Fruit fly (Drosophila melanogaster): ENCODE data around the gene CG3407.

CG3407 gene

dm6 chr2L:3785402-3785801, 27.8 kb downstream of the CG3407 start:
- no peak for TF ChIP-seq CG9948 (tag; optimal IDR thresholded peaks at IDR 0.05)
- no peak for TF ChIP-seq Pif1B (GFP tag; optimal IDR thresholded peaks at IDR 0.05)
- no peak for TF ChIP-seq CG14655 (GFP tag; optimal IDR thresholded peaks at IDR 0.05)
- no peak for TF ChIP-seq CG32121 (GFP tag; IDR thresholded peaks at IDR 0.05)
- no peak for TF ChIP-seq D1 (tag; optimal IDR thresholded peaks at IDR 0.05)
- no peak for TF ChIP-seq CG15710 (tag; optimal IDR thresholded peaks at IDR 0.05)
- no peak for TF ChIP-seq CG13204 (GFP tag; optimal IDR thresholded peaks at IDR 0.05)

DNA sequence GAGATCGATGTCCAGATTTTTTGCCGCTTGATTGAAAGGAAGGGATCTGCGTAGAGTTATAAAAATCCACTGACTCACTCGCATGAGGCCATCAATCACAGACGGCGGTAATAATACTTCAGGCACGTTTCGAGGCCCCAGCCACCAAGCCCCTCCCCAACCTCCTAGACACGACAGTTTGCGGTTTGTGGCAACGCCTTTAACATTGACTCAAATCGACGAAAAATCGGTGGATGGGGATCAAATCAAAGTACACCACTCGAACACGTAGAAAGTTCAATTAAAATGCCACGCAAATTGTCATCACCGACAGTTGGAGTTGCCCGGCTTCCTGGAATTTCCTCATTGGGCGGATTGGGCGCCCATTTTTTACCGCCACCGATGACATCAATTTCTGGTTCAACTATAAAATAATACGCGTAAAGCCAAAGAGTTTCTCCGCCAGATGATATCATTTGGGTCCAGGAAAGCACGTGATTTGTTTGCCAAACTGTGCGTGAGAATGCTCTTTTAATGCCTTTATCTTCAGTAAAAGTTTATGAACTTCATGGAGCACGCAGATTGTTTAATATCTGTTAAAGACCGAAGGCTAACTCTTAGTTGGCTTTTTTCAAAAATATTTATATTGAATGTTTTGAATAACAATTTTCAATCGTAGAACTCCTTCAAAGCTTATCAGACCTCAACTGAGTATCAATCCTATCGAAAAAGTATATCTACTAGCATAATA, 28.8 kb downstream of the CG3407 start, which contains the start of gene CG31960:
Gene CG31960 (plus strand): TSS at position 680 of the 730 bp plus-strand sequence.
- TF ChIP-seq D1 (tag; optimal IDR thresholded peaks at IDR 0.05) (no peak), CG8159 (tag; optimal IDR thresholded peaks at IDR 0.05) (no peak), CG32121 (GFP tag; IDR thresholded peaks at IDR 0.05) (no peak), gl (tag; optimal IDR thresholded peaks at IDR 0.05) (no peak), EcR (GFP tag; optimal IDR thresholded peaks at IDR 0.05) (no peak), CG10348 (GFP tag; IDR thresholded peaks at IDR 0.05) (no peak), CG8301 (tag; optimal IDR thresholded peaks at IDR 0.05) (no peak), Snoo (tag; optimal IDR thresholded peaks at IDR 0.05) (no peak), Pif1B (GFP tag; optimal IDR thresholded peaks at IDR 0.05) (no peak), CG17806 (tag; optimal IDR thresholded peaks at IDR 0.05) (no peak), Ets98B (GFP tag; IDR thresholded peaks at IDR 0.05) (no peak), CG15710 (tag; optimal IDR thresholded peaks at IDR 0.05) (no peak), CG9948 (tag; optimal IDR thresholded peaks at IDR 0.05) (no peak), Pif1A (GFP tag; optimal IDR thresholded peaks at IDR 0.05) (no peak)

DNA sequence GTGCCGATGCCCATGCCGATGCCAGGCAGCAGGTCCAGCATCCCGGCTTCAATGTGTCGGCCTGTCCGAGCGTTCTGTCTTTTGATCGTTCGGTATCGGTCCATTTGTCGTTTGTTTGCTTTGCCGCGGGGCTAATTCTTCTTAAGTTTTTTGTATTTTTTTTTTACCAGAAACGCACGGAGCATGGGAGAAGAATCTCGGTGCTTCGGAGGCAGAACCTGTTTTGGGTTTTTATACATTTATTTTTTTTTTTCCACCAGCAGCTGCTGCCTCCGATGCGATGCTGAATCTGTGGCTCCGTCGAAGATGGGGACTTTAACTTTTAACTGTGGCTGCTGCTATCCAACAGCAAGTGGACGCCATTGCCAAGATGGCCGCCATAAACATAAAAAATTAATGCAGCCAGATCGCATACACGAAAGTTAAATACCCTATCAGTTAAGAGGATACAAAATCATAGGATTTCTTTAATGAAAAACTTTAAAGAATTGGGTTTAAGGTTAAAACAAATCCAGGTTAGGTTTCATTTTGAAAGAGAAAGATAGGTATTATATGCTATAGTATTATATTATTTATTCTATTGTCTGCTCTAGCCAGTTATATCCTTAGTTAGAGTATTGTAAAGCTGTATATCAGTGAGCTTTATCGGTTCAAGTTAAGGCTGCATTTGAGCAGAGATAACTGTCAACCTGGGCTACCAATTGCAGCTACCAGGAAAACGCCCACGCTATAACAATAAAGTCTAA, 31.9 kb downstream of the CG3407 start:
- TF ChIP-seq CG32121 (GFP tag; IDR thresholded peaks at IDR 0.05) (peak; percentile 52; the same call in 1 of the 2 replicates), CG15710 (tag; optimal IDR thresholded peaks at IDR 0.05) (peak; percentile 82), CG12605 (GFP tag; IDR thresholded peaks at IDR 0.05) (no peak), gl (tag; optimal IDR thresholded peaks at IDR 0.05) (no peak), CG8159 (tag; optimal IDR thresholded peaks at IDR 0.05) (peak; percentile 68), CG9948 (tag; optimal IDR thresholded peaks at IDR 0.05) (peak; percentile 70), Pif1A (GFP tag; optimal IDR thresholded peaks at IDR 0.05) (no peak), CG8301 (tag; optimal IDR thresholded peaks at IDR 0.05) (peak; percentile 44), Snoo (tag; optimal IDR thresholded peaks at IDR 0.05) (peak; percentile 47), fd96Ca (GFP tag; IDR thresholded peaks at IDR 0.05) (no peak), rn (GFP tag; IDR thresholded peaks at IDR 0.05) (0 out of 2 replicates have a peak, but pooled peaks have one; percentile 22), Ets98B (GFP tag; IDR thresholded peaks at IDR 0.05) (peak; percentile 60), CG17806 (tag; optimal IDR thresholded peaks at IDR 0.05) (peak; percentile 42), CG13204 (GFP tag; optimal IDR thresholded peaks at IDR 0.05) (peak; percentile 30), CG34367 (tag; optimal IDR thresholded peaks at IDR 0.05) (peak; percentile 32), EcR (GFP tag; optimal IDR thresholded peaks at IDR 0.05) (peak; percentile 53), CG4496 (GFP tag; IDR thresholded peaks at IDR 0.05) (peak; percentile 85), Pif1B (GFP tag; optimal IDR thresholded peaks at IDR 0.05) (peak; percentile 30), D1 (tag; optimal IDR thresholded peaks at IDR 0.05) (no peak), CG14655 (GFP tag; optimal IDR thresholded peaks at IDR 0.05) (peak; percentile 51)

DNA sequence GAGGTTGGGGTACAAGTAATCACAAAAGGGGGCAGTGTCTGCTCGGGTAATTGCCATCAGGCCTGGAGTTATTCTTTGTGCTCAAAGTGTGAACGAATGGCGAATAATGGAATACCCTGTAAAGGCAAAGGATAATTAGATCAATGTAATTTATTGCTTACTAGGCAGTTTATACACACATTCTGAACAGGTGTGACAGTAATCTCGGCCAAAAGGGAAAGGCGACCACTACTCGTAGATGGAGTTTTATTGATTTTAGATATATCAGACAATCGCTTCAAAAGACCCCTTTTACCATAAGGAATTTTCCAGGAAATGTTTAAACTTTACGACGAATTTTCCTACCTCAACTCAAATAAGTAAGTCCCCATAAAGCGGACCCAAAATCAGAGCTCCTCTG, 32.6 kb downstream of the CG3407 start:
- TF ChIP-seq CG34367 (tag; optimal IDR thresholded peaks at IDR 0.05) = no peak
- TF ChIP-seq CG8159 (tag; optimal IDR thresholded peaks at IDR 0.05) = peak; percentile 5

DNA sequence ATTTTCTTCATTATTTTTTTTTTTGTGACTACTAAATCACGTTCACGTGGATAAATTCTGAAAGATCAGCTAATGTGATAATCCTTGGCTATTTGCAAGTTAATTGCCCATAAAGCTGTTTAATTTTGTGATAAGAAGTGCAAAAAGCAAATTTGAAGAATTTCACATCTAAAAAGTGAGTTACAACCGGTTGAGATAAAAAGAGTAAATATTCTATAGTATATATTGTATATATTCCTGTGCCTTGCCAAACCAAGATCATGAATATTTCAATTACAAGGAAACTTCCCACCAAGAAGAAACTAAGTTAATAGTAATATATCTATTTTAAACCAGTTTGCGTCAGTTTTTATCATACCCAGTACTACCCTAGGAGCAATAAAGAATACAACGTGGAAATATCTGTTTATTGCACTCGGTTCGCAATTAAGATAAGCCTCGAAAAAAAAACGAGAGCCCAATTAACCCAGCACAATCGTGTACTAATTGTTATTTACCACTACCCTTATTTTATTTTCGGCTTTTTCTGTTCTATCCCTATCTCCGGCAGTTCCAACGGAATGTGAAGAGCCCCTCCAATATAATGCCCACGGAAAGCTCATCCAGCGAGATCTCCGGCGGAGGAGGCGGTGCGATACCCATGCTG, 33.9 kb downstream of the CG3407 start:
- TF ChIP-seq Snoo (tag; optimal IDR thresholded peaks at IDR 0.05) (no peak), rn (GFP tag; IDR thresholded peaks at IDR 0.05) (no peak), Pif1B (GFP tag; optimal IDR thresholded peaks at IDR 0.05) (no peak), CG13204 (GFP tag; optimal IDR thresholded peaks at IDR 0.05) (no peak), fd96Ca (GFP tag; IDR thresholded peaks at IDR 0.05) (no peak), CG9948 (tag; optimal IDR thresholded peaks at IDR 0.05) (peak; percentile 8), gl (tag; optimal IDR thresholded peaks at IDR 0.05) (no peak), CG14655 (GFP tag; optimal IDR thresholded peaks at IDR 0.05) (peak; percentile 4), CG34367 (tag; optimal IDR thresholded peaks at IDR 0.05) (no peak), Ets98B (GFP tag; IDR thresholded peaks at IDR 0.05) (no peak), CG12605 (GFP tag; IDR thresholded peaks at IDR 0.05) (no peak), Pif1A (GFP tag; optimal IDR thresholded peaks at IDR 0.05) (no peak)
